Worm (Caenorhabditis elegans) whole organism, young adult: ENCODE results near the gene C14C10.10.
A peak's percentile ranks its signal among the peaks of the same experiment; 100 is the strongest.

Experiments used
- B0035.1 ChIP-seq: sonication (generic microtip); optimal IDR thresholded peaks from 2 replicates; lab custom pipeline; 2016; ENCODE audit warnings: missing genetic modification characterization, mild to moderate bottlenecking, missing compliant biosample characterization, missing genotype, missing genetic modification reagents
- C06A6.2 ChIP-seq: fragments of 200-800 bp; sonication (Bioruptor generic); conservative IDR thresholded peaks from 2 replicates; pipeline ENCODE4 v1.3.6; 2022; ENCODE audit warnings: missing genetic modification characterization, missing compliant biosample characterization
- D2030.7 ChIP-seq: fragments of 200-800 bp; sonication (Bioruptor generic); IDR thresholded peaks from 2 replicates; pipeline ENCODE4 v1.3.6; 2022; ENCODE audit warnings: missing genetic modification reagents, missing genetic modification characterization, missing compliant biosample characterization
- F22D6.2 ChIP-seq: sonication (generic microtip); optimal IDR thresholded peaks from 2 replicates; lab custom pipeline; 2016; ENCODE audit warnings: mild to moderate bottlenecking, missing genetic modification characterization, missing compliant biosample characterization
- F37B4.10 ChIP-seq: fragments of 200-800 bp; sonication (Bioruptor generic); IDR thresholded peaks from 2 replicates; pipeline ENCODE4 v1.3.6; 2022; ENCODE audit warnings: missing genetic modification characterization, missing compliant biosample characterization
- F55B11.4 ChIP-seq: sonication (generic microtip); optimal IDR thresholded peaks from 2 replicates; lab custom pipeline; 2016; ENCODE audit warnings: missing compliant biosample characterization, missing genetic modification characterization, borderline replicate concordance; ENCODE audit not compliant: insufficient read depth
- Y67H2A.10 ChIP-seq: fragments of 200-800 bp; sonication (Bioruptor generic); conservative IDR thresholded peaks from 2 replicates; pipeline ENCODE4 v1.3.6; 2022; ENCODE audit warnings: missing genetic modification reagents, missing genetic modification characterization, missing compliant biosample characterization
- Y95B8A.8 ChIP-seq: fragments of 200-800 bp; sonication (Bioruptor generic); IDR thresholded peaks from 2 replicates; pipeline ENCODE4 v1.3.6; 2022; ENCODE audit warnings: missing genetic modification reagents, missing genetic modification characterization, missing compliant biosample characterization
- aptf-2 ChIP-seq: fragments of 200-800 bp; sonication (Bioruptor generic); conservative IDR thresholded peaks from 2 replicates; pipeline ENCODE4 v1.3.6; 2022; ENCODE audit warnings: missing genetic modification reagents, missing genetic modification characterization, missing compliant biosample characterization
- atf-7 ChIP-seq: sonication (generic microtip); optimal IDR thresholded peaks from 2 replicates; lab custom pipeline; 2017; ENCODE audit warnings: mild to moderate bottlenecking, missing genetic modification characterization, missing compliant biosample characterization
- attf-5 ChIP-seq: fragments of 200-800 bp; sonication (Bioruptor generic); optimal IDR thresholded peaks from 2 replicates; lab custom pipeline; 2018; ENCODE audit warnings: mild to moderate bottlenecking, missing genetic modification characterization, missing compliant biosample characterization
- cebp-1 ChIP-seq, 2 experiments: fragments of 200-800 bp in 1 of 2; sonication (Bioruptor generic) in 1 of 2; sonication (generic microtip) in 1 of 2; IDR thresholded peaks in 1 of 2; optimal IDR thresholded peaks in 1 of 2; 2 replicates each; pipeline versions ENCODE4 v1.3.6 to Lab custom; 2017 to 2022; ENCODE audit warnings: missing compliant biosample characterization in 2 of 2, missing genetic modification characterization in 2 of 2, mild to moderate bottlenecking in 1 of 2, missing genetic modification reagents in 1 of 2, moderate library complexity in 1 of 2
- ceh-27 ChIP-seq: fragments of 200-800 bp; sonication (Bioruptor generic); optimal IDR thresholded peaks from 2 replicates; lab custom pipeline; 2018; ENCODE audit warnings: mild to moderate bottlenecking, missing genetic modification characterization, moderate library complexity, missing compliant biosample characterization
- ceh-58 ChIP-seq: fragments of 200-800 bp; sonication (Bioruptor generic); IDR thresholded peaks from 2 replicates; pipeline ENCODE4 v1.3.6; 2022; ENCODE audit warnings: missing genetic modification characterization, missing compliant biosample characterization
- ceh-79 ChIP-seq: sonication (generic microtip); optimal IDR thresholded peaks from 2 replicates; lab custom pipeline; 2017; ENCODE audit warnings: mild to moderate bottlenecking, missing genetic modification characterization, missing compliant biosample characterization
- ceh-91 ChIP-seq: fragments of 200-800 bp; sonication (Bioruptor generic); IDR thresholded peaks from 2 replicates; pipeline ENCODE4 v1.3.6; 2022; ENCODE audit warnings: missing genetic modification reagents, missing genetic modification characterization, missing compliant biosample characterization
- egl-44 ChIP-seq: fragments of 200-800 bp; sonication (Bioruptor generic); IDR thresholded peaks from 2 replicates; pipeline ENCODE4 v1.3.6; 2022; ENCODE audit warnings: missing genetic modification reagents, missing genetic modification characterization, missing compliant biosample characterization
- him-1 ChIP-seq: sonication (generic microtip); optimal IDR thresholded peaks from 2 replicates; lab custom pipeline; 2016; ENCODE audit warnings: missing genotype, missing genetic modification reagents, missing genetic modification characterization, missing compliant biosample characterization
- hmg-20 ChIP-seq: fragments of 200-800 bp; sonication (Bioruptor generic); IDR thresholded peaks from 2 replicates; pipeline ENCODE4 v1.3.6; 2022; ENCODE audit warnings: missing genetic modification reagents, missing genetic modification characterization, missing compliant biosample characterization
- let-607 ChIP-seq, 2 experiments: fragments of 200-800 bp in 1 of 2; sonication (Bioruptor generic) in 1 of 2; sonication (generic microtip) in 1 of 2; optimal IDR thresholded peaks; 2 replicates each; lab custom pipeline; 2016 to 2018; ENCODE audit warnings: mild to moderate bottlenecking in 2 of 2, missing compliant biosample characterization in 2 of 2, missing genetic modification characterization in 2 of 2, moderate library complexity in 2 of 2, missing genotype in 1 of 2
- lin-35 ChIP-seq, 3 experiments: fragments of 150-350 bp in 2 of 3; sonication (generic microtip) in 1 of 3; optimal IDR thresholded peaks; 2 replicates each; lab custom pipeline; 2014 to 2018; ENCODE audit warnings: missing biosample characterization in 3 of 3, missing genetic modification characterization in 3 of 3, missing genetic modification reagents in 3 of 3
- lin-40 ChIP-seq: sonication (generic microtip); optimal IDR thresholded peaks from 2 replicates; lab custom pipeline; 2016; ENCODE audit warnings: missing genetic modification characterization, mild to moderate bottlenecking, missing compliant biosample characterization, missing genotype, missing genetic modification reagents
- madf-3 ChIP-seq: fragments of 200-800 bp; sonication (Bioruptor generic); IDR thresholded peaks from 2 replicates; pipeline ENCODE4 v1.3.6; 2022; ENCODE audit warnings: missing genetic modification reagents, missing genetic modification characterization, missing compliant biosample characterization
- madf-6 ChIP-seq: fragments of 200-800 bp; sonication (Bioruptor generic); IDR thresholded peaks from 2 replicates; pipeline ENCODE4 v1.3.6; 2022; ENCODE audit warnings: missing genetic modification reagents, missing genetic modification characterization, missing compliant biosample characterization
- mes-4 ChIP-seq: sonication (generic microtip); optimal IDR thresholded peaks from 2 replicates; lab custom pipeline; 2016; ENCODE audit warnings: missing genotype, missing genetic modification characterization, missing compliant biosample characterization
- nfyb-1 ChIP-seq: fragments of 200-800 bp; sonication (Bioruptor generic); IDR thresholded peaks from 2 replicates; pipeline ENCODE4 v1.3.6; 2022; ENCODE audit warnings: missing genetic modification reagents, missing genetic modification characterization, missing compliant biosample characterization
- nhr-179 ChIP-seq: sonication (generic microtip); optimal IDR thresholded peaks from 2 replicates; lab custom pipeline; 2016; ENCODE audit warnings: mild to moderate bottlenecking, missing genetic modification characterization, missing compliant biosample characterization
- nhr-80 ChIP-seq: sonication (generic microtip); optimal IDR thresholded peaks from 2 replicates; lab custom pipeline; 2016; ENCODE audit warnings: missing genetic modification characterization, missing compliant biosample characterization
- pha-4 ChIP-seq: fragments of 150-350 bp; sonication (generic microtip); optimal IDR thresholded peaks from 2 replicates; lab custom pipeline; 2014; ENCODE audit warnings: missing biosample characterization, missing genetic modification reagents, missing genetic modification characterization
- rcor-1 ChIP-seq: fragments of 200-800 bp; sonication (Bioruptor generic); IDR thresholded peaks from 2 replicates; pipeline ENCODE4 v1.3.6; 2022; ENCODE audit warnings: missing genetic modification reagents, missing genetic modification characterization, missing compliant biosample characterization
- repo-1 ChIP-seq: sonication (generic microtip); optimal IDR thresholded peaks from 2 replicates; lab custom pipeline; 2017; ENCODE audit warnings: mild to moderate bottlenecking, missing genetic modification characterization, missing compliant biosample characterization
- rpc-1 ChIP-seq, 2 experiments: fragments of 150-350 bp in 1 of 2; sonication (generic microtip) in 1 of 2; optimal IDR thresholded peaks; 2 replicates each; lab custom pipeline; 2014 to 2018; ENCODE audit warnings: missing biosample characterization in 1 of 2, missing genetic modification characterization in 1 of 2, missing genetic modification reagents in 1 of 2, missing genotype in 1 of 2
- somi-1 ChIP-seq: fragments of 200-800 bp; sonication (Bioruptor generic); optimal IDR thresholded peaks from 2 replicates; lab custom pipeline; 2018; ENCODE audit warnings: mild to moderate bottlenecking, missing genetic modification characterization, missing compliant biosample characterization
- sptf-2 ChIP-seq: fragments of 200-800 bp; sonication (Bioruptor generic); optimal IDR thresholded peaks from 2 replicates; lab custom pipeline; 2018; ENCODE audit warnings: mild to moderate bottlenecking, missing genetic modification characterization, missing compliant biosample characterization
- tbx-9 ChIP-seq: sonication (generic microtip); optimal IDR thresholded peaks from 2 replicates; lab custom pipeline; 2016; ENCODE audit warnings: borderline replicate concordance, missing genetic modification characterization, inconsistent platforms, missing compliant biosample characterization
- unc-130 ChIP-seq: sonication (generic microtip); optimal IDR thresholded peaks from 2 replicates; lab custom pipeline; 2016; ENCODE audit warnings: missing genetic modification reagents, missing genetic modification characterization, missing compliant biosample characterization
- ztf-18 ChIP-seq: sonication (generic microtip); optimal IDR thresholded peaks from 2 replicates; lab custom pipeline; 2016; ENCODE audit warnings: missing genotype, mild to moderate bottlenecking, missing genetic modification characterization, missing compliant biosample characterization
- ztf-22 ChIP-seq: fragments of 200-800 bp; sonication (Bioruptor generic); optimal IDR thresholded peaks from 2 replicates; lab custom pipeline; 2018; ENCODE audit warnings: mild to moderate bottlenecking, missing genetic modification characterization, moderate library complexity, missing compliant biosample characterization
- ztf-28 ChIP-seq: fragments of 200-800 bp; sonication (Bioruptor generic); IDR thresholded peaks from 2 replicates; pipeline ENCODE4 v1.3.6; 2022; ENCODE audit warnings: missing genetic modification reagents, missing genetic modification characterization, missing compliant biosample characterization
- ztf-3 ChIP-seq: fragments of 200-800 bp; sonication (Bioruptor generic); optimal IDR thresholded peaks from 2 replicates; lab custom pipeline; 2018; ENCODE audit warnings: mild to moderate bottlenecking, missing genetic modification characterization, missing compliant biosample characterization

Gene C14C10.10

ce11 chrV:12607113-12607512 is 8.2 kb upstream of the C14C10.10 start, which contains the start of gene erg-28:
TSS of gene erg-28 (plus strand) at chrV:12607413.
- no peak for TF ChIP-seq mes-4 (tag; lab: Kevin White, UChicago)
- no peak for TF ChIP-seq ceh-79 (tag; lab: Kevin White, UChicago)
- TF ChIP-seq egl-44 (GFP tag; lab: Robert Waterston, UW): no peak
- peak; percentile 29 for TF ChIP-seq him-1 (tag; lab: Kevin White, UChicago)

- TF ChIP-seq let-607 (tag; optimal IDR thresholded peaks at IDR 0.05; lab: Kevin White, UChicago) (no peak), cebp-1 (GFP tag; IDR thresholded peaks at IDR 0.05; lab: Robert Waterston, UW) (no peak), cebp-1 (tag; optimal IDR thresholded peaks at IDR 0.05; lab: Kevin White, UChicago) (no peak), C06A6.2 (GFP tag; lab: Robert Waterston, UW) (no peak)
Measured at ce11 chrV:12601835-12602234, 2.9 kb upstream of the C14C10.10 start.

- peak; percentile 73 for TF ChIP-seq attf-5 (GFP tag; lab: Kevin White, UChicago)
- TF ChIP-seq repo-1: no peak
- peak; percentile 63 for TF ChIP-seq nhr-80 (tag; lab: Kevin White, UChicago)
- TF ChIP-seq ztf-18: peak; percentile 88
- TF ChIP-seq lin-40 (tag; lab: Kevin White, UChicago): peak; percentile 26
- TF ChIP-seq cebp-1 (GFP tag; IDR thresholded peaks at IDR 0.05; lab: Robert Waterston, UW): no peak
- TF ChIP-seq cebp-1 (tag; optimal IDR thresholded peaks at IDR 0.05; lab: Kevin White, UChicago): peak; percentile 42
Measured at ce11 chrV:12599510-12600242, 748 bp upstream of the C14C10.10 start, which contains the start of gene C14C10.5. TSS of gene C14C10.5 (plus strand) at chrV:12600192.

DNA sequence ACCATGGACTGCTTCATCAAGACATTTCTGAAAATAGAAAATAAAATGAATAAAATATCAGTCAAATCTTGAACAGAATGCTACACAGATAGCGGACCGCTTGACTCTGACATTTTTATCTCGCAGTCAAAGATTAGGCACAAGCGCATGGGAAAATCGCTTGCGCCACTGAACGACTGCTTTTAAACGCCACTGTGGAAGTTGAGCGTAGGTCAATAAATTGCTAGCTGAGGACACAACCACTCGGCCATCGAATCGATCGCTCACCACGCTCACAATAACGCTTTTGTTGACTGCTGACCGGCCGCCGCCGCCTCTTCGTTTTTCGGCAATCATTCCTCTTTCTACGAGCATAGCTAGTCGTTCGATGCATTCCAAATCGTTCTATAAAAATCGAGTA is 2.1 kb downstream of the C14C10.10 start:
- TF ChIP-seq F37B4.10 (no peak), repo-1 (peak; percentile 73), ztf-3 (GFP tag; lab: Kevin White, UChicago) (no peak), Y95B8A.8 (0 out of 2 replicates have a peak, but pooled peaks have one; percentile 27), F22D6.2 (tag; lab: Kevin White, UChicago) (no peak), atf-7 (tag; lab: Kevin White, UChicago) (peak; percentile 19), hmg-20 (no peak), B0035.1 (tag; lab: Kevin White, UChicago) (peak; percentile 68), D2030.7 (peak; percentile 35; the same call in 1 of the 2 replicates), pha-4 (tag; lab: Kevin White, UChicago) (no peak), sptf-2 (GFP tag; lab: Kevin White, UChicago) (no peak), F55B11.4 (no peak), aptf-2 (GFP tag; lab: Robert Waterston, UW) (no peak), ceh-91 (GFP tag; lab: Robert Waterston, UW) (no peak), tbx-9 (no peak), rcor-1 (no peak), nfyb-1 (peak; percentile 75; the same call in 1 of the 2 replicates), him-1 (tag; lab: Kevin White, UChicago) (no peak), somi-1 (GFP tag; lab: Kevin White, UChicago) (peak; percentile 22), ztf-22 (GFP tag; lab: Kevin White, UChicago) (no peak), Y67H2A.10 (GFP tag; lab: Robert Waterston, UW) (no peak), madf-6 (GFP tag; lab: Robert Waterston, UW) (peak; percentile 61; the same call in 1 of the 2 replicates), rpc-1 (optimal IDR thresholded peaks at IDR 0.05; lab: Kevin White, UChicago) (peak; percentile 64), rpc-1 (tag; optimal IDR thresholded peaks at IDR 0.05; lab: Kevin White, UChicago) (peak; percentile 78), ceh-27 (peak; percentile 22), ztf-28 (no peak), ceh-58 (GFP tag; lab: Robert Waterston, UW) (no peak), madf-3 (GFP tag; lab: Robert Waterston, UW) (no peak), unc-130 (GFP tag; lab: Kevin White, UChicago) (peak; percentile 2), lin-35 (GFP tag; optimal IDR thresholded peaks at IDR 0.05; lab: Kevin White, UChicago) (peak in 1 of 3 experiments; percentile 33), nhr-179 (peak; percentile 28)
